Fruit fly (Drosophila melanogaster) whole organism, embryonic: ENCODE data around the gene msn.

Source experiments
- ATbp ChIP-seq: fragments of 200-800 bp; sonication (Bioruptor generic); optimal IDR thresholded peaks from 2 replicates; lab custom pipeline; 2017; ENCODE audit warnings: missing biosample characterization, mild to moderate bottlenecking, missing genetic modification characterization, missing genetic modification reagents
- CG10267 ChIP-seq: fragments of 200-800 bp; sonication (Bioruptor generic); optimal IDR thresholded peaks from 2 replicates; lab custom pipeline; 2018; ENCODE audit warnings: missing biosample characterization, mild to moderate bottlenecking, missing genetic modification characterization, moderate library complexity
- CG10321 ChIP-seq: fragments of 200-800 bp; sonication (Bioruptor generic); IDR thresholded peaks from 2 replicates; pipeline ENCODE4 v1.3.6; 2022; ENCODE audit warnings: missing biosample characterization, missing genetic modification characterization
- CG10979 ChIP-seq: fragments of 200-800 bp; sonication (Bioruptor generic); optimal IDR thresholded peaks from 2 replicates; lab custom pipeline; 2018; ENCODE audit warnings: missing biosample characterization, mild to moderate bottlenecking, missing genetic modification characterization, moderate library complexity
- CG11723 ChIP-seq: fragments of 200-800 bp; sonication (Bioruptor generic); optimal IDR thresholded peaks from 2 replicates; lab custom pipeline; 2017; ENCODE audit warnings: missing biosample characterization, mild to moderate bottlenecking, missing genetic modification characterization
- CG12744 ChIP-seq: fragments of 200-800 bp; sonication (Bioruptor generic); optimal IDR thresholded peaks from 2 replicates; lab custom pipeline; 2016; ENCODE audit warnings: missing biosample characterization, missing genetic modification characterization
- CG13624 ChIP-seq: fragments of 200-800 bp; sonication (Bioruptor generic); optimal IDR thresholded peaks from 2 replicates; lab custom pipeline; 2016; ENCODE audit warnings: missing biosample characterization, missing genetic modification characterization
- CG15269 ChIP-seq: fragments of 200-800 bp; sonication (Bioruptor generic); optimal IDR thresholded peaks from 2 replicates; lab custom pipeline; 2018; ENCODE audit warnings: missing biosample characterization, mild to moderate bottlenecking, missing genetic modification characterization, moderate library complexity
- CG1603 ChIP-seq: fragments of 200-800 bp; sonication (Bioruptor generic); optimal IDR thresholded peaks from 2 replicates; lab custom pipeline; 2019; ENCODE audit warnings: missing biosample characterization, mild to moderate bottlenecking, missing genetic modification characterization, moderate library complexity
- CG16815 ChIP-seq: fragments of 200-800 bp; sonication (Bioruptor generic); optimal IDR thresholded peaks from 3 replicates; lab custom pipeline; 2017; ENCODE audit warnings: missing biosample characterization, mild to moderate bottlenecking, missing genetic modification characterization
- CG17385 ChIP-seq: fragments of 200-800 bp; sonication (Bioruptor generic); optimal IDR thresholded peaks from 3 replicates; lab custom pipeline; 2018; ENCODE audit warnings: missing biosample characterization, mild to moderate bottlenecking, missing genetic modification characterization
- CG17912 ChIP-seq: fragments of 200-800 bp; sonication (Bioruptor generic); optimal IDR thresholded peaks from 2 replicates; lab custom pipeline; 2018; ENCODE audit warnings: missing biosample characterization, mild to moderate bottlenecking, missing genetic modification characterization
- CG32772 ChIP-seq: fragments of 200-800 bp; sonication (Bioruptor generic); IDR thresholded peaks from 2 replicates; pipeline ENCODE4 v1.3.6; 2022; ENCODE audit warnings: missing biosample characterization, missing genetic modification characterization
- CG3838 ChIP-seq: fragments of 200-800 bp; sonication (Bioruptor generic); optimal IDR thresholded peaks from 3 replicates; lab custom pipeline; 2016; ENCODE audit warnings: missing biosample characterization, missing genetic modification characterization
- CG3995 ChIP-seq: fragments of 200-800 bp; sonication (Bioruptor generic); optimal IDR thresholded peaks from 3 replicates; lab custom pipeline; 2016; ENCODE audit warnings: missing biosample characterization, missing genetic modification characterization
- CG4360 ChIP-seq: fragments of 200-800 bp; sonication (Bioruptor generic); IDR thresholded peaks from 2 replicates; pipeline ENCODE4 v1.3.6; 2022; ENCODE audit warnings: missing biosample characterization, missing genetic modification characterization
- CG4707 ChIP-seq: fragments of 200-800 bp; sonication (Bioruptor generic); optimal IDR thresholded peaks from 2 replicates; lab custom pipeline; 2018; ENCODE audit warnings: missing biosample characterization, mild to moderate bottlenecking, missing genetic modification characterization, moderate library complexity
- CG5180 ChIP-seq: fragments of 200-800 bp; sonication (Bioruptor generic); optimal IDR thresholded peaks from 3 replicates; lab custom pipeline; 2017; ENCODE audit warnings: missing biosample characterization, missing genetic modification characterization, mild to moderate bottlenecking, moderate library complexity, missing genetic modification reagents
- CG6683 ChIP-seq: fragments of 200-800 bp; sonication (Bioruptor generic); optimal IDR thresholded peaks from 2 replicates; lab custom pipeline; 2017; ENCODE audit warnings: missing biosample characterization, mild to moderate bottlenecking, missing genetic modification characterization, missing genetic modification reagents
- CG8478 ChIP-seq: fragments of >200 bp; optimal IDR thresholded peaks from 2 replicates; lab custom pipeline; 2018
- Dfd ChIP-seq, 2 experiments: fragments of >200 bp; optimal IDR thresholded peaks; 2 replicates each; lab custom pipeline; 2017; ENCODE audit warnings: missing biosample characterization in 2 of 2, missing genetic modification characterization in 2 of 2
- E2f1 ChIP-seq: fragments of 200-800 bp; sonication (Bioruptor generic); IDR thresholded peaks from 2 replicates; pipeline ENCODE4 v1.3.6; 2022; ENCODE audit warnings: missing biosample characterization, missing genetic modification characterization
- GATAe ChIP-seq: fragments of 200-800 bp; sonication (Bioruptor generic); conservative IDR thresholded peaks from 2 replicates; pipeline ENCODE4 v1.3.6; 2022; ENCODE audit warnings: missing biosample characterization, missing genetic modification characterization
- Hsf ChIP-seq: fragments of 200-800 bp; sonication (Bioruptor generic); optimal IDR thresholded peaks from 3 replicates; lab custom pipeline; 2016; ENCODE audit warnings: missing biosample characterization, missing genetic modification characterization
- MBD-R2 ChIP-seq: fragments of 200-800 bp; sonication (Bioruptor generic); IDR thresholded peaks from 2 replicates; pipeline ENCODE4 v1.3.6; 2022; ENCODE audit warnings: missing biosample characterization, missing genetic modification characterization
- Opbp ChIP-seq: fragments of 200-800 bp; sonication (Bioruptor generic); IDR thresholded peaks from 3 replicates; pipeline ENCODE4 v1.3.6; 2022; ENCODE audit warnings: missing biosample characterization, missing genetic modification characterization; ENCODE audit not compliant: partially characterized antibody
- PHDP ChIP-seq: fragments of 200-800 bp; sonication (Bioruptor generic); optimal IDR thresholded peaks from 3 replicates; lab custom pipeline; 2018; ENCODE audit warnings: missing biosample characterization, mild to moderate bottlenecking, missing genetic modification characterization, moderate library complexity
- Poxn ChIP-seq: fragments of 200-800 bp; sonication (Bioruptor generic); IDR thresholded peaks from 2 replicates; pipeline ENCODE4 v1.3.6; 2022; ENCODE audit warnings: missing biosample characterization, missing genetic modification characterization
- Rx ChIP-seq: fragments of 200-800 bp; sonication (Bioruptor generic); IDR thresholded peaks from 2 replicates; pipeline ENCODE4 v1.3.6; 2022; ENCODE audit warnings: missing biosample characterization, missing genetic modification characterization
- Sry-δ ChIP-seq: fragments of 200-800 bp; sonication (Bioruptor generic); optimal IDR thresholded peaks from 2 replicates; lab custom pipeline; 2016; ENCODE audit warnings: missing biosample characterization, missing genetic modification characterization
- Ssrp ChIP-seq: fragments of 200-800 bp; sonication (Bioruptor generic); optimal IDR thresholded peaks from 2 replicates; lab custom pipeline; 2018; ENCODE audit warnings: missing biosample characterization, mild to moderate bottlenecking, missing genetic modification characterization, moderate library complexity
- btn ChIP-seq: fragments of 200-800 bp; sonication (Bioruptor generic); optimal IDR thresholded peaks from 2 replicates; lab custom pipeline; 2016; ENCODE audit warnings: missing biosample characterization, missing genetic modification characterization
- crc ChIP-seq: fragments of 200-800 bp; sonication (Bioruptor generic); optimal IDR thresholded peaks from 2 replicates; lab custom pipeline; 2016; ENCODE audit warnings: missing biosample characterization, missing genetic modification characterization
- crol ChIP-seq: fragments of 200-800 bp; sonication (Bioruptor generic); IDR thresholded peaks from 2 replicates; pipeline ENCODE4 v1.3.6; 2022; ENCODE audit warnings: missing biosample characterization, missing genetic modification characterization
- gsb ChIP-seq: fragments of 200-800 bp; sonication (Bioruptor generic); IDR thresholded peaks from 2 replicates; pipeline ENCODE4 v1.3.6; 2022; ENCODE audit warnings: missing biosample characterization, missing genetic modification characterization
- kni ChIP-seq: fragments of 200-800 bp; sonication (Bioruptor generic); optimal IDR thresholded peaks from 3 replicates; lab custom pipeline; 2017; ENCODE audit warnings: mild to moderate bottlenecking, missing biosample characterization, missing genetic modification reagents, missing genetic modification characterization
- lmd ChIP-seq: fragments of 200-800 bp; sonication (Bioruptor generic); IDR thresholded peaks from 2 replicates; pipeline ENCODE4 v1.3.6; 2022; ENCODE audit warnings: missing biosample characterization, missing genetic modification characterization
- luna ChIP-seq: fragments of 200-800 bp; sonication (Bioruptor generic); optimal IDR thresholded peaks from 2 replicates; lab custom pipeline; 2016; ENCODE audit warnings: missing biosample characterization, missing genetic modification characterization
- odd ChIP-seq: fragments of 200-800 bp; sonication (Bioruptor generic); optimal IDR thresholded peaks from 2 replicates; lab custom pipeline; 2017; ENCODE audit warnings: missing biosample characterization, mild to moderate bottlenecking, missing genetic modification characterization
- pan ChIP-seq, 4 experiments: fragments of >200 bp in 3 of 4; fragments of 200-800 bp in 1 of 4; sonication (Bioruptor generic) in 1 of 4; optimal IDR thresholded peaks in 3 of 4; IDR thresholded peaks in 1 of 4; 2 replicates each; pipeline versions ENCODE4 v1.3.6 to Lab custom; 2017 to 2022; ENCODE audit warnings: missing biosample characterization in 2 of 4, missing genetic modification characterization in 2 of 4, mixed read lengths in 1 of 4
- prd ChIP-seq, 3 experiments: fragments of >200 bp in 2 of 3; fragments of 200-800 bp in 1 of 3; sonication (Bioruptor generic) in 1 of 3; optimal IDR thresholded peaks in 2 of 3; IDR thresholded peaks in 1 of 3; 2 replicates in 2 of 3; 3 replicates in 1 of 3; pipeline versions ENCODE4 v1.3.6 to Lab custom; 2017 to 2022; ENCODE audit warnings: missing biosample characterization in 1 of 3, missing genetic modification characterization in 1 of 3
- pros ChIP-seq: fragments of 200-800 bp; sonication (Bioruptor generic); optimal IDR thresholded peaks from 3 replicates; lab custom pipeline; 2019; ENCODE audit warnings: missing biosample characterization, mild to moderate bottlenecking, missing genetic modification characterization, moderate library complexity
- sc ChIP-seq, 3 experiments: fragments of >200 bp in 2 of 3; fragments of 200-800 bp in 1 of 3; sonication (Bioruptor generic) in 1 of 3; optimal IDR thresholded peaks; 2 replicates in 2 of 3; 3 replicates in 1 of 3; lab custom pipeline; 2017; ENCODE audit warnings: mild to moderate bottlenecking in 1 of 3, missing biosample characterization in 1 of 3, missing genetic modification characterization in 1 of 3, missing genetic modification reagents in 1 of 3
- toy ChIP-seq: fragments of 200-800 bp; sonication (Bioruptor generic); IDR thresholded peaks from 2 replicates; pipeline ENCODE4 v1.3.6; 2022; ENCODE audit warnings: missing biosample characterization, missing genetic modification characterization
- tup ChIP-seq: fragments of 200-800 bp; sonication (Bioruptor generic); optimal IDR thresholded peaks from 2 replicates; lab custom pipeline; 2016; ENCODE audit warnings: missing biosample characterization, mild to moderate bottlenecking, missing genetic modification characterization, moderate library complexity
- tx ChIP-seq: fragments of 200-800 bp; sonication (Bioruptor generic); optimal IDR thresholded peaks from 2 replicates; lab custom pipeline; 2016; ENCODE audit warnings: missing biosample characterization, missing genetic modification characterization
- usp ChIP-seq: fragments of >200 bp; optimal IDR thresholded peaks from 2 replicates; lab custom pipeline; 2017; ENCODE audit warnings: missing biosample characterization, missing genetic modification characterization
- zf30C ChIP-seq: fragments of 200-800 bp; sonication (Bioruptor generic); optimal IDR thresholded peaks from 3 replicates; lab custom pipeline; 2018; ENCODE audit warnings: missing biosample characterization, mild to moderate bottlenecking, missing genetic modification characterization

The msn gene

dm6 chr3L:2536969-2537600, 49.3 kb downstream of the msn start (continued):
- TF ChIP-seq CG12744 (GFP tag; lab: Kevin White, UChicago) (no peak), CG1603 (tag; lab: Kevin White, UChicago) (peak; percentile 64), E2f1 (GFP tag; lab: Robert Waterston, UW) (peak; percentile 50; the same call in 1 of the 2 replicates), CG10979 (tag; lab: Kevin White, UChicago) (peak; percentile 34), Rx (GFP tag; lab: Robert Waterston, UW) (peak; percentile 45; the same call in 1 of the 2 replicates), CG5180 (GFP tag; lab: Kevin White, UChicago) (peak; percentile 76), gsb (GFP tag; lab: Robert Waterston, UW) (peak; percentile 27), pros (GFP tag; lab: Kevin White, UChicago) (no peak), Hsf (peak; percentile 20), kni (peak; percentile 87), CG10267 (tag; lab: Kevin White, UChicago) (peak; percentile 37), CG3995 (GFP tag; lab: Kevin White, UChicago) (peak; percentile 33), CG17385 (peak; percentile 66), CG11723 (GFP tag; lab: Kevin White, UChicago) (peak; percentile 61), crol (GFP tag; lab: Robert Waterston, UW) (no peak), ATbp (peak; percentile 93), usp (GFP tag; lab: Kevin White, UChicago) (no peak), lmd (no peak), Sry-δ (GFP tag; lab: Kevin White, UChicago) (peak; percentile 19), tup (GFP tag; lab: Kevin White, UChicago) (peak; percentile 40), CG15269 (tag; lab: Kevin White, UChicago) (peak; percentile 61), Poxn (GFP tag; lab: Robert Waterston, UW) (no peak), CG4707 (GFP tag; lab: Kevin White, UChicago) (peak; percentile 70), CG16815 (GFP tag; lab: Kevin White, UChicago) (no peak), Dfd (GFP tag; optimal IDR thresholded peaks at IDR 0.05; lab: Kevin White, UChicago) (no peak), CG3838 (peak; percentile 8), pan (optimal IDR thresholded peaks at IDR 0.05; lab: Kevin White, UChicago) (no peak), pan (GFP tag; optimal IDR thresholded peaks at IDR 0.05 in 1 of 2, IDR thresholded peaks at IDR 0.05 in 1 of 2) (peak in 1 of 2 experiments; percentile 62), odd (GFP tag; lab: Kevin White, UChicago) (peak; percentile 81), tx (no peak), toy (GFP tag; lab: Robert Waterston, UW) (no peak), MBD-R2 (peak; percentile 25; the same call in 1 of the 2 replicates), luna (GFP tag; lab: Kevin White, UChicago) (no peak), prd (optimal IDR thresholded peaks at IDR 0.05; lab: Kevin White, UChicago) (no peak), prd (GFP tag; IDR thresholded peaks at IDR 0.05; lab: Robert Waterston, UW) (no peak; the same call in 2 of the 3 replicates), sc (optimal IDR thresholded peaks at IDR 0.05; lab: Kevin White, UChicago) (no peak), sc (GFP tag; optimal IDR thresholded peaks at IDR 0.05; lab: Kevin White, UChicago) (peak; percentile 68), PHDP (tag; lab: Kevin White, UChicago) (peak; percentile 69), Opbp (GFP tag; lab: Robert Waterston, UW) (no peak), zf30C (GFP tag; lab: Kevin White, UChicago) (no peak), crc (GFP tag; lab: Kevin White, UChicago) (peak; percentile 48), CG4360 (GFP tag; lab: Robert Waterston, UW) (peak; percentile 61), CG10321 (0 out of 2 replicates have a peak, but pooled peaks have one; percentile 17), CG32772 (GFP tag; lab: Robert Waterston, UW) (no peak), GATAe (GFP tag; lab: Robert Waterston, UW) (no peak; the same call in 1 of the 2 replicates), CG13624 (GFP tag; lab: Kevin White, UChicago) (peak; percentile 17), CG8478 (lab: Kevin White, UChicago) (no peak), CG6683 (peak; percentile 60), CG17912 (peak; percentile 63), btn (GFP tag; lab: Kevin White, UChicago) (peak; percentile 39), Ssrp (tag; lab: Kevin White, UChicago) (no peak)
